Fruit fly (Drosophila melanogaster) whole organism, embryonic: ENCODE measurements around the gene Rh4.

Experiments used
- Asciz ChIP-seq: fragments of 200-800 bp; sonication (Bioruptor generic); optimal IDR thresholded peaks from 2 replicates; lab custom pipeline; 2017; ENCODE audit warnings: missing biosample characterization, mild to moderate bottlenecking, missing genetic modification characterization, missing genetic modification reagents
- Atf6 ChIP-seq: fragments of 200-800 bp; sonication (Bioruptor generic); IDR thresholded peaks from 2 replicates; pipeline ENCODE4 v1.3.6; 2022; ENCODE audit warnings: missing biosample characterization, missing genetic modification characterization
- BtbVII ChIP-seq: fragments of 200-800 bp; sonication (Bioruptor generic); optimal IDR thresholded peaks from 3 replicates; lab custom pipeline; 2017; ENCODE audit warnings: missing biosample characterization, mild to moderate bottlenecking, missing genetic modification characterization
- CG1024 ChIP-seq: fragments of 200-800 bp; sonication (Bioruptor generic); IDR thresholded peaks from 2 replicates; pipeline ENCODE4 v1.3.6; 2022; ENCODE audit warnings: missing biosample characterization, missing genetic modification characterization
- CG10321 ChIP-seq: fragments of 200-800 bp; sonication (Bioruptor generic); IDR thresholded peaks from 2 replicates; pipeline ENCODE4 v1.3.6; 2022; ENCODE audit warnings: missing biosample characterization, missing genetic modification characterization
- CG10654 ChIP-seq: fragments of 200-800 bp; sonication (Bioruptor generic); optimal IDR thresholded peaks from 2 replicates; lab custom pipeline; 2016; ENCODE audit warnings: missing biosample characterization, missing genetic modification characterization
- CG12104 ChIP-seq: fragments of 200-800 bp; sonication (Bioruptor generic); optimal IDR thresholded peaks from 3 replicates; lab custom pipeline; 2016; ENCODE audit warnings: missing biosample characterization, missing genetic modification characterization
- CG12155 ChIP-seq: fragments of 200-800 bp; sonication (Bioruptor generic); optimal IDR thresholded peaks from 3 replicates; lab custom pipeline; 2016; ENCODE audit warnings: missing biosample characterization, missing genetic modification characterization
- CG12219 ChIP-seq: fragments of 200-800 bp; sonication (Bioruptor generic); optimal IDR thresholded peaks from 3 replicates; lab custom pipeline; 2018; ENCODE audit warnings: missing biosample characterization, mild to moderate bottlenecking, missing genetic modification characterization
- CG14710 ChIP-seq: fragments of 200-800 bp; sonication (Bioruptor generic); optimal IDR thresholded peaks from 3 replicates; lab custom pipeline; 2019; ENCODE audit warnings: missing biosample characterization, mild to moderate bottlenecking, missing genetic modification characterization, moderate library complexity
- CG15269 ChIP-seq: fragments of 200-800 bp; sonication (Bioruptor generic); optimal IDR thresholded peaks from 2 replicates; lab custom pipeline; 2018; ENCODE audit warnings: missing biosample characterization, mild to moderate bottlenecking, missing genetic modification characterization, moderate library complexity
- CG15696 ChIP-seq: fragments of 200-800 bp; sonication (Bioruptor generic); optimal IDR thresholded peaks from 2 replicates; lab custom pipeline; 2019; ENCODE audit warnings: missing biosample characterization, mild to moderate bottlenecking, missing genetic modification characterization, moderate library complexity
- CG2116 ChIP-seq: fragments of 200-800 bp; sonication (Bioruptor generic); optimal IDR thresholded peaks from 3 replicates; lab custom pipeline; 2018; ENCODE audit warnings: missing biosample characterization, mild to moderate bottlenecking, missing genetic modification characterization
- CG30020 ChIP-seq: fragments of 200-800 bp; optimal IDR thresholded peaks from 2 replicates; lab custom pipeline; 2019; ENCODE audit warnings: missing biosample characterization, mild to moderate bottlenecking, missing genetic modification characterization, moderate library complexity
- CG6254 ChIP-seq: fragments of 200-800 bp; sonication (Bioruptor generic); optimal IDR thresholded peaks from 3 replicates; lab custom pipeline; 2017; ENCODE audit warnings: mild to moderate bottlenecking, missing biosample characterization, missing genetic modification reagents, missing genetic modification characterization
- CG7556 ChIP-seq: fragments of 200-800 bp; sonication (Bioruptor generic); optimal IDR thresholded peaks from 2 replicates; lab custom pipeline; 2017; ENCODE audit warnings: missing biosample characterization, mild to moderate bottlenecking, missing genetic modification characterization
- CG7839 ChIP-seq: fragments of 200-800 bp; sonication (Bioruptor generic); optimal IDR thresholded peaks from 3 replicates; lab custom pipeline; 2018; ENCODE audit warnings: missing biosample characterization, mild to moderate bottlenecking, missing genetic modification characterization, moderate library complexity
- CG7963 ChIP-seq: fragments of 200-800 bp; sonication (Bioruptor generic); IDR thresholded peaks from 3 replicates; pipeline ENCODE4 v1.3.6; 2022; ENCODE audit warnings: missing biosample characterization, missing genetic modification characterization; ENCODE audit not compliant: partially characterized antibody
- CG8924 ChIP-seq: fragments of 200-800 bp; optimal IDR thresholded peaks from 3 replicates; lab custom pipeline; 2019; ENCODE audit warnings: missing biosample characterization, mild to moderate bottlenecking, missing genetic modification characterization, moderate library complexity
- CG9437 ChIP-seq: fragments of 200-800 bp; sonication (Bioruptor generic); optimal IDR thresholded peaks from 2 replicates; lab custom pipeline; 2018; ENCODE audit warnings: missing biosample characterization, mild to moderate bottlenecking, missing genetic modification characterization
- Fer1 ChIP-seq: fragments of 200-800 bp; sonication (Bioruptor generic); optimal IDR thresholded peaks from 2 replicates; lab custom pipeline; 2017; ENCODE audit warnings: missing biosample characterization, mild to moderate bottlenecking, missing genetic modification characterization
- Fer3 ChIP-seq: fragments of 200-800 bp; sonication (Bioruptor generic); optimal IDR thresholded peaks from 2 replicates; lab custom pipeline; 2018; ENCODE audit warnings: missing biosample characterization, mild to moderate bottlenecking, missing genetic modification characterization, moderate library complexity
- TFAM ChIP-seq: fragments of 200-800 bp; sonication (Bioruptor generic); optimal IDR thresholded peaks from 2 replicates; lab custom pipeline; 2017; ENCODE audit warnings: missing biosample characterization, missing genetic modification characterization, inconsistent platforms
- Taf1 ChIP-seq: fragments of 200-800 bp; sonication (Bioruptor generic); IDR thresholded peaks from 2 replicates; pipeline ENCODE4 v1.3.6; 2022; ENCODE audit warnings: missing biosample characterization, missing genetic modification characterization
- ac ChIP-seq: fragments of 200-800 bp; sonication (Bioruptor generic); optimal IDR thresholded peaks from 3 replicates; lab custom pipeline; 2017; ENCODE audit warnings: missing biosample characterization, mild to moderate bottlenecking, missing genetic modification characterization
- bcd ChIP-seq: fragments of 200-800 bp; sonication (Bioruptor generic); optimal IDR thresholded peaks from 2 replicates; lab custom pipeline; 2017; ENCODE audit warnings: missing biosample characterization, mild to moderate bottlenecking, missing genetic modification characterization
- bsh ChIP-seq, 2 experiments: fragments of 200-800 bp; sonication (Bioruptor generic); optimal IDR thresholded peaks; 2 replicates each; lab custom pipeline; 2017 to 2018; ENCODE audit warnings: mild to moderate bottlenecking in 2 of 2, missing biosample characterization in 2 of 2, missing genetic modification characterization in 2 of 2, moderate library complexity in 1 of 2
- cad ChIP-seq: fragments of >200 bp; optimal IDR thresholded peaks from 2 replicates; lab custom pipeline; 2017; ENCODE audit warnings: missing biosample characterization, missing genetic modification characterization
- eve ChIP-seq, 2 experiments: fragments of >200 bp; optimal IDR thresholded peaks; 2 replicates each; lab custom pipeline; 2017; ENCODE audit warnings: missing biosample characterization in 2 of 2, missing genetic modification characterization in 2 of 2
- ewg ChIP-seq: fragments of 200-800 bp; sonication (Bioruptor generic); optimal IDR thresholded peaks from 3 replicates; lab custom pipeline; 2017; ENCODE audit warnings: mild to moderate bottlenecking, missing biosample characterization, missing genetic modification reagents, missing genetic modification characterization
- fd3F ChIP-seq: fragments of 200-800 bp; sonication (Bioruptor generic); optimal IDR thresholded peaks from 2 replicates; lab custom pipeline; 2018; ENCODE audit warnings: missing biosample characterization, mild to moderate bottlenecking, missing genetic modification characterization, moderate library complexity
- kah ChIP-seq: fragments of 200-800 bp; sonication (Bioruptor generic); optimal IDR thresholded peaks from 2 replicates; lab custom pipeline; 2018; ENCODE audit warnings: missing biosample characterization, mild to moderate bottlenecking, missing genetic modification characterization
- ken ChIP-seq: fragments of 200-800 bp; sonication (Bioruptor generic); IDR thresholded peaks from 3 replicates; pipeline ENCODE4 v1.3.6; 2022; ENCODE audit warnings: missing biosample characterization, missing genetic modification characterization
- lab ChIP-seq: fragments of 200-800 bp; sonication (Bioruptor generic); optimal IDR thresholded peaks from 3 replicates; lab custom pipeline; 2017; ENCODE audit warnings: missing biosample characterization, missing genetic modification characterization, mild to moderate bottlenecking, moderate library complexity, missing genetic modification reagents
- lbe ChIP-seq: fragments of 200-800 bp; sonication (Bioruptor generic); optimal IDR thresholded peaks from 2 replicates; lab custom pipeline; 2016; ENCODE audit warnings: missing biosample characterization, mild to moderate bottlenecking, missing genetic modification characterization
- mam ChIP-seq: fragments of 200-800 bp; sonication (Bioruptor generic); optimal IDR thresholded peaks from 3 replicates; lab custom pipeline; 2016; ENCODE audit warnings: missing biosample characterization, missing genetic modification characterization
- nmo ChIP-seq: fragments of 200-800 bp; sonication (Bioruptor generic); optimal IDR thresholded peaks from 2 replicates; lab custom pipeline; 2018; ENCODE audit warnings: missing biosample characterization, mild to moderate bottlenecking, missing genetic modification characterization, moderate library complexity
- oc ChIP-seq: fragments of 200-800 bp; sonication (Bioruptor generic); optimal IDR thresholded peaks from 2 replicates; lab custom pipeline; 2018; ENCODE audit warnings: missing biosample characterization, mild to moderate bottlenecking, missing genetic modification characterization, moderate library complexity
- org-1 ChIP-seq: fragments of 200-800 bp; sonication (Bioruptor generic); optimal IDR thresholded peaks from 2 replicates; lab custom pipeline; 2017; ENCODE audit warnings: missing biosample characterization, missing genetic modification characterization
- pb ChIP-seq: fragments of 200-800 bp; sonication (Bioruptor generic); optimal IDR thresholded peaks from 3 replicates; lab custom pipeline; 2016; ENCODE audit warnings: missing biosample characterization, missing genetic modification characterization
- pros ChIP-seq: fragments of 200-800 bp; sonication (Bioruptor generic); optimal IDR thresholded peaks from 3 replicates; lab custom pipeline; 2019; ENCODE audit warnings: missing biosample characterization, mild to moderate bottlenecking, missing genetic modification characterization, moderate library complexity
- sens-2 ChIP-seq: fragments of 200-800 bp; sonication (Bioruptor generic); IDR thresholded peaks from 2 replicates; pipeline ENCODE4 v1.3.6; 2022; ENCODE audit warnings: missing biosample characterization, missing genetic modification characterization
- sim ChIP-seq: fragments of 200-800 bp; sonication (Bioruptor generic); IDR thresholded peaks from 2 replicates; pipeline ENCODE4 v1.3.6; 2022; ENCODE audit warnings: missing biosample characterization, missing genetic modification characterization
- sisA ChIP-seq: fragments of 200-800 bp; sonication (Bioruptor generic); IDR thresholded peaks from 2 replicates; pipeline ENCODE4 v1.3.6; 2022; ENCODE audit warnings: missing biosample characterization, missing genetic modification characterization
- slou ChIP-seq: fragments of 200-800 bp; sonication (Bioruptor generic); optimal IDR thresholded peaks from 3 replicates; lab custom pipeline; 2016; ENCODE audit warnings: missing biosample characterization, missing genetic modification characterization
- tap ChIP-seq: fragments of 200-800 bp; optimal IDR thresholded peaks from 3 replicates; lab custom pipeline; 2019; ENCODE audit warnings: missing biosample characterization, mild to moderate bottlenecking, missing genetic modification characterization, moderate library complexity
- tin ChIP-seq: fragments of 200-800 bp; sonication (Bioruptor generic); optimal IDR thresholded peaks from 3 replicates; lab custom pipeline; 2016; ENCODE audit warnings: missing biosample characterization, missing genetic modification characterization
- usp ChIP-seq: fragments of >200 bp; optimal IDR thresholded peaks from 2 replicates; lab custom pipeline; 2017; ENCODE audit warnings: missing biosample characterization, missing genetic modification characterization
- vfl ChIP-seq: fragments of 200-800 bp; sonication (Bioruptor generic); optimal IDR thresholded peaks from 2 replicates; lab custom pipeline; 2016; ENCODE audit warnings: missing biosample characterization, missing genetic modification characterization
- yki ChIP-seq: fragments of >200 bp; optimal IDR thresholded peaks from 3 replicates; lab custom pipeline; 2018

Rh4 gene

dm6 chr3L:16806823-16807325 is 55.4 kb downstream of the Rh4 start (continued):
- peak; percentile 55 for TF ChIP-seq Fer1
- 0 out of 2 replicates have a peak, but pooled peaks have one; percentile 25 for TF ChIP-seq CG1024 (GFP tag; lab: Robert Waterston, UW)
- TF ChIP-seq Asciz (GFP tag; lab: Kevin White, UChicago) = peak; percentile 35
- peak; percentile 37 for TF ChIP-seq slou (GFP tag; lab: Kevin White, UChicago)
- TF ChIP-seq lbe (GFP tag; lab: Kevin White, UChicago) = peak; percentile 5
- no peak for TF ChIP-seq yki
- TF ChIP-seq CG14710 (tag; lab: Kevin White, UChicago) = peak; percentile 74
- peak; percentile 34 for TF ChIP-seq CG10654 (GFP tag; lab: Kevin White, UChicago)
- peak; percentile 27 for TF ChIP-seq CG2116 (GFP tag; lab: Kevin White, UChicago)
- no peak for TF ChIP-seq ac (GFP tag; lab: Kevin White, UChicago)
- peak; percentile 53 for TF ChIP-seq CG12155
- TF ChIP-seq pros (GFP tag; lab: Kevin White, UChicago) = no peak
- TF ChIP-seq nmo = peak; percentile 70
- TF ChIP-seq CG10321 (GFP tag; lab: Robert Waterston, UW) = peak; percentile 9; the same call in 1 of the 2 replicates
- TF ChIP-seq ken = peak; percentile 40; the same call in 1 of the 3 replicates
- peak; percentile 76 for TF ChIP-seq CG9437 (GFP tag; lab: Kevin White, UChicago)
- TF ChIP-seq bsh (GFP tag; optimal IDR thresholded peaks at IDR 0.05; lab: Kevin White, UChicago) = peak; percentile 69 to 83
- peak in 1 of 2 experiments; percentile 79 for TF ChIP-seq eve (GFP tag; optimal IDR thresholded peaks at IDR 0.05; lab: Kevin White, UChicago)
- TF ChIP-seq sisA (GFP tag; lab: Robert Waterston, UW) = peak; percentile 28; the same call in 1 of the 2 replicates
- 0 out of 2 replicates have a peak, but pooled peaks have one; percentile 21 for TF ChIP-seq sens-2
- TF ChIP-seq Fer3 (tag; lab: Kevin White, UChicago) = peak; percentile 65
- TF ChIP-seq tin (GFP tag; lab: Kevin White, UChicago) = peak; percentile 48
- TF ChIP-seq ewg (GFP tag; lab: Kevin White, UChicago) = peak; percentile 31
- TF ChIP-seq CG8924 (tag; lab: Kevin White, UChicago) = peak; percentile 75
- peak; percentile 69 for TF ChIP-seq bcd (GFP tag; lab: Kevin White, UChicago)
- peak; percentile 75 for TF ChIP-seq CG15269 (tag; lab: Kevin White, UChicago)
- 0 out of 2 replicates have a peak, but pooled peaks have one; percentile 10 for TF ChIP-seq Atf6 (GFP tag; lab: Robert Waterston, UW)
- TF ChIP-seq CG6254 (GFP tag; lab: Kevin White, UChicago) = peak; percentile 49
- peak; percentile 75 for TF ChIP-seq lab (GFP tag; lab: Kevin White, UChicago)
- no peak for TF ChIP-seq cad (GFP tag; lab: Kevin White, UChicago)
- peak; percentile 27 for TF ChIP-seq Taf1
- TF ChIP-seq oc (tag; lab: Kevin White, UChicago) = no peak
- peak; percentile 29 for TF ChIP-seq CG15696 (tag; lab: Kevin White, UChicago)
- TF ChIP-seq CG7963 = no peak
- TF ChIP-seq sim (GFP tag; lab: Robert Waterston, UW) = no peak
- TF ChIP-seq CG7839 (tag; lab: Kevin White, UChicago) = peak; percentile 76
- TF ChIP-seq fd3F (GFP tag; lab: Kevin White, UChicago) = peak; percentile 59
- TF ChIP-seq CG30020 (tag; lab: Kevin White, UChicago) = peak; percentile 39
- peak; percentile 91 for TF ChIP-seq CG7556 (GFP tag; lab: Kevin White, UChicago)
- no peak for TF ChIP-seq vfl (GFP tag; lab: Kevin White, UChicago)
- peak; percentile 44 for TF ChIP-seq tap (tag; lab: Kevin White, UChicago)
- TF ChIP-seq usp (GFP tag; lab: Kevin White, UChicago) = no peak
- peak; percentile 24 for TF ChIP-seq CG12219
- no peak for TF ChIP-seq pb (GFP tag; lab: Kevin White, UChicago)
- peak; percentile 34 for TF ChIP-seq mam
- peak; percentile 79 for TF ChIP-seq org-1 (GFP tag; lab: Kevin White, UChicago)
- peak; percentile 85 for TF ChIP-seq BtbVII (GFP tag; lab: Kevin White, UChicago)
- TF ChIP-seq kah (GFP tag; lab: Kevin White, UChicago) = peak; percentile 7
- TF ChIP-seq TFAM (GFP tag; lab: Kevin White, UChicago) = no peak
- TF ChIP-seq CG12104 (GFP tag; lab: Kevin White, UChicago) = peak; percentile 70
